Fruit fly (Drosophila melanogaster): ENCODE results near the gene Rubicon.

Rubicon gene

dm6 chrX:8676631-8677224 is at the start of gene Rubicon (continued):
- TF ChIP-seq tin (GFP tag; optimal IDR thresholded peaks at IDR 0.05) (peak; percentile 22), Adf1 (GFP tag; IDR thresholded peaks at IDR 0.05) (0 out of 2 replicates have a peak, but pooled peaks have one; percentile 17), D19A (tag; optimal IDR thresholded peaks at IDR 0.05) (no peak), CTCF (GFP tag; optimal IDR thresholded peaks at IDR 0.05) (peak; percentile 96), Sox100B (GFP tag; optimal IDR thresholded peaks at IDR 0.05) (no peak), CG12659 (GFP tag; optimal IDR thresholded peaks at IDR 0.05) (peak; percentile 82), p53 (GFP tag; optimal IDR thresholded peaks at IDR 0.05) (peak; percentile 58), ab (GFP tag; optimal IDR thresholded peaks at IDR 0.05) (no peak), CG32532 (GFP tag; IDR thresholded peaks at IDR 0.05) (peak; percentile 72), CG13624 (GFP tag; optimal IDR thresholded peaks at IDR 0.05) (peak; percentile 71), Atf3 (GFP tag; optimal IDR thresholded peaks at IDR 0.05) (peak; percentile 15), CG15514 (GFP tag; optimal IDR thresholded peaks at IDR 0.05) (peak; percentile 93), CHES-1-like (GFP tag; optimal IDR thresholded peaks at IDR 0.05) (peak; percentile 55), wek (GFP tag; optimal IDR thresholded peaks at IDR 0.05) (peak; percentile 1), CG11085 (GFP tag; IDR thresholded peaks at IDR 0.05) (peak; percentile 60), cg (GFP tag; optimal IDR thresholded peaks at IDR 0.05) (peak; percentile 51), Stat92E (GFP tag; optimal IDR thresholded peaks at IDR 0.05) (no peak), ase (GFP tag; IDR thresholded peaks at IDR 0.05) (no peak), YL-1 (GFP tag; optimal IDR thresholded peaks at IDR 0.05) (peak; percentile 54), shn (GFP tag; optimal IDR thresholded peaks at IDR 0.05) (no peak), Trl (optimal IDR thresholded peaks at IDR 0.05) (no peak), Trl (GFP tag; optimal IDR thresholded peaks at IDR 0.05) (peak; percentile 36), dpn (GFP tag; optimal IDR thresholded peaks at IDR 0.05) (peak; percentile 35 to 44), da (GFP tag; optimal IDR thresholded peaks at IDR 0.05) (no peak), H2.0 (GFP tag; IDR thresholded peaks at IDR 0.05) (0 out of 2 replicates have a peak, but pooled peaks have one; percentile 20), CG1024 (GFP tag; IDR thresholded peaks at IDR 0.05) (no peak), amos (GFP tag; IDR thresholded peaks at IDR 0.05; ENCODE audit: partially characterized antibody) (peak; percentile 93), bcd (GFP tag; optimal IDR thresholded peaks at IDR 0.05) (peak; percentile 32), Ravus (GFP tag; IDR thresholded peaks at IDR 0.05) (no peak), CG14710 (tag; optimal IDR thresholded peaks at IDR 0.05) (peak; percentile 75), dysf (GFP tag; IDR thresholded peaks at IDR 0.05) (peak; percentile 43; the same call in 1 of the 3 replicates), Kr (GFP tag; optimal IDR thresholded peaks at IDR 0.05) (no peak), E2f1 (GFP tag; IDR thresholded peaks at IDR 0.05) (peak; percentile 27; the same call in 1 of the 2 replicates), en (GFP tag; optimal IDR thresholded peaks at IDR 0.05) (no peak), CG33557 (GFP tag; optimal IDR thresholded peaks at IDR 0.05) (peak; percentile 28), Bgb (GFP tag; IDR thresholded peaks at IDR 0.05; ENCODE audit: partially characterized antibody) (peak; percentile 95), ro (GFP tag; IDR thresholded peaks at IDR 0.05) (no peak), CG6683 (GFP tag; optimal IDR thresholded peaks at IDR 0.05) (peak; percentile 5), Dad (GFP tag; optimal IDR thresholded peaks at IDR 0.05) (peak; percentile 30), Doc2 (GFP tag; IDR thresholded peaks at IDR 0.05) (no peak), Nf-YC (tag; optimal IDR thresholded peaks at IDR 0.05) (peak; percentile 96), CG33213 (GFP tag; optimal IDR thresholded peaks at IDR 0.05) (peak; percentile 80), bsh (GFP tag; optimal IDR thresholded peaks at IDR 0.05) (peak; percentile 33 to 82), Blimp-1 (GFP tag; optimal IDR thresholded peaks at IDR 0.05) (peak; percentile 23), bab2 (GFP tag; optimal IDR thresholded peaks at IDR 0.05) (no peak), tgo (GFP tag; IDR thresholded peaks at IDR 0.05) (no peak), Dfd (GFP tag; optimal IDR thresholded peaks at IDR 0.05) (no peak), her (GFP tag; optimal IDR thresholded peaks at IDR 0.05) (peak; percentile 47), sob (GFP tag; IDR thresholded peaks at IDR 0.05) (0 out of 2 replicates have a peak, but pooled peaks have one; percentile 43), Pdp1 (GFP tag; optimal IDR thresholded peaks at IDR 0.05) (peak in 1 of 2 experiments; percentile 61), CG2678 (tag; optimal IDR thresholded peaks at IDR 0.05) (peak; percentile 8)
